Worm (Caenorhabditis elegans) whole organism, L3 larva: ENCODE results near the gene algn-5.

ENCODE experiments used
- ZK546.5 ChIP-seq: sonication (generic microtip); optimal IDR thresholded peaks from 2 replicates; lab custom pipeline; 2017; ENCODE audit warnings: missing biosample characterization, missing genetic modification characterization
- aly-2 ChIP-seq: fragments of 150-350 bp; optimal IDR thresholded peaks from 2 replicates; lab custom pipeline; 2014; ENCODE audit warnings: missing biosample characterization, missing genetic modification characterization
- ama-1 ChIP-seq: fragments of 150-350 bp; optimal IDR thresholded peaks from 2 replicates; lab custom pipeline; 2018
- ceh-16 ChIP-seq: sonication (generic microtip); optimal IDR thresholded peaks from 2 replicates; lab custom pipeline; 2017; ENCODE audit warnings: missing biosample characterization, missing genetic modification characterization
- ceh-28 ChIP-seq: fragments of 150-350 bp; optimal IDR thresholded peaks from 2 replicates; lab custom pipeline; 2014; ENCODE audit warnings: missing biosample characterization, missing genetic modification reagents, missing genetic modification characterization
- ceh-9 ChIP-seq: sonication (generic microtip); optimal IDR thresholded peaks from 2 replicates; lab custom pipeline; 2018; ENCODE audit warnings: missing biosample characterization, missing genetic modification characterization
- egl-27 ChIP-seq: sonication (generic microtip); optimal IDR thresholded peaks from 4 replicates; lab custom pipeline; 2017; ENCODE audit warnings: missing biosample characterization, missing genetic modification reagents, missing genetic modification characterization
- egl-5 ChIP-seq: fragments of 150-350 bp; optimal IDR thresholded peaks from 2 replicates; lab custom pipeline; 2017; ENCODE audit warnings: missing biosample characterization, missing genetic modification reagents, missing genetic modification characterization, inconsistent platforms
- elt-1 ChIP-seq: fragments of 150-350 bp; optimal IDR thresholded peaks from 2 replicates; lab custom pipeline; 2014; ENCODE audit warnings: missing biosample characterization, missing genetic modification characterization
- elt-2 ChIP-seq: sonication (generic microtip); optimal IDR thresholded peaks from 2 replicates; lab custom pipeline; 2016; ENCODE audit warnings: missing genetic modification reagents, mild to moderate bottlenecking, missing genetic modification characterization, missing compliant biosample characterization
- elt-3 ChIP-seq, 3 experiments: fragments of 150-350 bp in 1 of 3; sonication (generic microtip) in 2 of 3; optimal IDR thresholded peaks; 2 replicates in 2 of 3; 4 replicates in 1 of 3; lab custom pipeline; 2014 to 2017; ENCODE audit warnings: missing biosample characterization in 3 of 3, missing genetic modification characterization in 3 of 3
- eor-1 ChIP-seq, 2 experiments: fragments of 150-350 bp; optimal IDR thresholded peaks; 2 replicates each; lab custom pipeline; 2014 to 2018; ENCODE audit warnings: missing biosample characterization in 2 of 2, missing genetic modification characterization in 2 of 2
- fos-1 ChIP-seq: fragments of 150-350 bp; optimal IDR thresholded peaks from 2 replicates; lab custom pipeline; 2014; ENCODE audit warnings: missing biosample characterization, missing genetic modification characterization
- hmg-11 ChIP-seq: sonication (generic microtip); optimal IDR thresholded peaks from 2 replicates; lab custom pipeline; 2016; ENCODE audit warnings: missing genetic modification characterization, missing compliant biosample characterization
- jun-1 ChIP-seq: fragments of 150-350 bp; optimal IDR thresholded peaks from 2 replicates; lab custom pipeline; 2014; ENCODE audit warnings: missing biosample characterization, missing genetic modification reagents, missing genetic modification characterization
- mdl-1 ChIP-seq: fragments of 150-350 bp; optimal IDR thresholded peaks from 2 replicates; lab custom pipeline; 2014; ENCODE audit warnings: missing biosample characterization, missing genetic modification characterization
- mml-1 ChIP-seq: fragments of 150-350 bp; sonication (generic microtip); optimal IDR thresholded peaks from 3 replicates; lab custom pipeline; 2014; ENCODE audit warnings: missing biosample characterization, missing genetic modification characterization
- nfya-1 ChIP-seq: sonication (generic microtip); optimal IDR thresholded peaks from 2 replicates; lab custom pipeline; 2017; ENCODE audit warnings: missing genetic modification characterization, mild to moderate bottlenecking, missing compliant biosample characterization, antibody characterized with exemption, moderate library complexity; ENCODE audit not compliant: insufficient read depth
- nhr-11 ChIP-seq: fragments of 150-350 bp; optimal IDR thresholded peaks from 2 replicates; lab custom pipeline; 2014; ENCODE audit warnings: missing biosample characterization, missing genetic modification characterization
- nhr-12 ChIP-seq: fragments of 150-350 bp; optimal IDR thresholded peaks from 2 replicates; lab custom pipeline; 2014; ENCODE audit warnings: missing biosample characterization, missing genetic modification characterization
- nhr-23 ChIP-seq: fragments of 150-350 bp; optimal IDR thresholded peaks from 2 replicates; lab custom pipeline; 2014; ENCODE audit warnings: missing biosample characterization, missing genetic modification reagents, missing genetic modification characterization
- nhr-25 ChIP-seq: sonication (generic microtip); optimal IDR thresholded peaks from 2 replicates; lab custom pipeline; 2017; ENCODE audit warnings: missing biosample characterization, missing genetic modification characterization
- nhr-28 ChIP-seq: fragments of 150-350 bp; optimal IDR thresholded peaks from 2 replicates; lab custom pipeline; 2014; ENCODE audit warnings: missing biosample characterization, missing genetic modification characterization
- nhr-43 ChIP-seq: sonication (generic microtip); optimal IDR thresholded peaks from 2 replicates; lab custom pipeline; 2016; ENCODE audit warnings: mild to moderate bottlenecking, missing genetic modification characterization, missing compliant biosample characterization; ENCODE audit not compliant: poor library complexity, severe bottlenecking
- pha-4 ChIP-seq: fragments of 150-350 bp; optimal IDR thresholded peaks from 2 replicates; lab custom pipeline; 2014; ENCODE audit warnings: missing biosample characterization, missing genetic modification reagents, missing genetic modification characterization
- pqm-1 ChIP-seq: fragments of 150-350 bp; optimal IDR thresholded peaks from 2 replicates; lab custom pipeline; 2017; ENCODE audit warnings: missing biosample characterization, missing genetic modification characterization, inconsistent platforms
- sea-2 ChIP-seq: fragments of 150-350 bp; sonication (generic microtip); optimal IDR thresholded peaks from 4 replicates; lab custom pipeline; 2014; ENCODE audit warnings: missing biosample characterization, missing genetic modification reagents, missing genetic modification characterization
- skn-1 ChIP-seq: fragments of 150-350 bp; optimal IDR thresholded peaks from 2 replicates; lab custom pipeline; 2014; ENCODE audit warnings: missing biosample characterization, missing genetic modification characterization
- snpc-4 ChIP-seq: fragments of 150-350 bp; optimal IDR thresholded peaks from 2 replicates; lab custom pipeline; 2014; ENCODE audit warnings: missing biosample characterization, missing genetic modification characterization
- tbx-2 ChIP-seq: sonication (generic microtip); optimal IDR thresholded peaks from 2 replicates; lab custom pipeline; 2016; ENCODE audit warnings: mild to moderate bottlenecking, missing genetic modification characterization, missing compliant biosample characterization
- unc-62 ChIP-seq: fragments of 150-350 bp; sonication (generic microtip); optimal IDR thresholded peaks from 4 replicates; lab custom pipeline; 2014; ENCODE audit warnings: missing biosample characterization, missing genetic modification reagents, missing genetic modification characterization
- zag-1 ChIP-seq: fragments of 150-350 bp; optimal IDR thresholded peaks from 2 replicates; lab custom pipeline; 2014; ENCODE audit warnings: missing biosample characterization, missing genetic modification characterization

algn-5 gene

ce11 chrV:4181272-4181671 is 14.1 kb upstream of the algn-5 start:
- no peak for TF ChIP-seq ceh-16 (tag; lab: Kevin White, UChicago)
- no peak for TF ChIP-seq hmg-11 (tag; lab: Kevin White, UChicago)
- no peak for TF ChIP-seq unc-62 (GFP tag; lab: Kevin White, UChicago)
- TF ChIP-seq eor-1 (tag; optimal IDR thresholded peaks at IDR 0.05; lab: Kevin White, UChicago): no peak
- TF ChIP-seq fos-1 (tag; lab: Kevin White, UChicago): no peak
- TF ChIP-seq jun-1 (tag; lab: Kevin White, UChicago): no peak
- no peak for TF ChIP-seq nhr-25
- TF ChIP-seq pha-4 (tag; lab: Kevin White, UChicago): no peak
- no peak for TF ChIP-seq elt-1 (tag; lab: Kevin White, UChicago)
- TF ChIP-seq egl-27 (tag; lab: Kevin White, UChicago): no peak
- TF ChIP-seq mml-1 (tag; lab: Kevin White, UChicago): no peak
- TF ChIP-seq elt-3 (tag; optimal IDR thresholded peaks at IDR 0.05; lab: Kevin White, UChicago): no peak
- no peak for TF ChIP-seq ceh-28
- TF ChIP-seq mdl-1: no peak
- no peak for TF ChIP-seq sea-2 (GFP tag; lab: Kevin White, UChicago)
- TF ChIP-seq tbx-2 (tag; lab: Kevin White, UChicago): no peak

- TF ChIP-seq hmg-11 (tag; lab: Kevin White, UChicago): no peak
- TF ChIP-seq tbx-2 (tag; lab: Kevin White, UChicago): no peak
- TF ChIP-seq eor-1 (tag; optimal IDR thresholded peaks at IDR 0.05; lab: Kevin White, UChicago): no peak
- TF ChIP-seq ZK546.5 (tag; lab: Kevin White, UChicago): no peak
- no peak for TF ChIP-seq pqm-1
- no peak for TF ChIP-seq egl-27 (tag; lab: Kevin White, UChicago)
- TF ChIP-seq jun-1 (tag; lab: Kevin White, UChicago): no peak
- no peak for TF ChIP-seq aly-2
- TF ChIP-seq fos-1 (tag; lab: Kevin White, UChicago): no peak
- no peak for TF ChIP-seq ceh-9
- TF ChIP-seq skn-1: no peak
- no peak for TF ChIP-seq zag-1 (tag; lab: Kevin White, UChicago)
These were observed 13.7 kb upstream of the algn-5 start for ce11 chrV:4181727-4182126.

DNA sequence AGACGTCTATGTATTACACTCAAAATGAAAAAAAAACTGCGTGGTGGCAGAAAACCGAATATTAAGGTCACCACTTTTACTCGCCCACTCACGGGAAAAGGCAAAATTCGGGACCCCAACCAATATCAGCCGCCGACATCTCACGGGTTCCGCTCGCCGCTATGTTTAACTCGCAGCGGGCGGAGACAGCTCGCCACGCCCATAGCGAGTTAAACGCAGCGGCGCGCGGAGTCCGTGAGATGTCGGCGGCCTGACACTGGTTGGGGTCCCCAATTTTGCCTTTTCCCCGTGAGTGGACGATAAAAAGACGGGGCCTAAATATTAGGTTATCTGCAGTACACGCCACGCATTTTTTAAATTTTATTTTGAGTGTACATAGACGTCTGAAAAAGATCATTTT is 12.8 kb upstream of the algn-5 start:
- TF ChIP-seq nhr-28 (tag; lab: Kevin White, UChicago) (no peak), hmg-11 (tag; lab: Kevin White, UChicago) (no peak), nfya-1 (tag; lab: Kevin White, UChicago) (no peak), nhr-23 (no peak), unc-62 (GFP tag; lab: Kevin White, UChicago) (no peak), snpc-4 (tag; lab: Kevin White, UChicago) (no peak), nhr-11 (no peak), ceh-16 (tag; lab: Kevin White, UChicago) (no peak)

DNA sequence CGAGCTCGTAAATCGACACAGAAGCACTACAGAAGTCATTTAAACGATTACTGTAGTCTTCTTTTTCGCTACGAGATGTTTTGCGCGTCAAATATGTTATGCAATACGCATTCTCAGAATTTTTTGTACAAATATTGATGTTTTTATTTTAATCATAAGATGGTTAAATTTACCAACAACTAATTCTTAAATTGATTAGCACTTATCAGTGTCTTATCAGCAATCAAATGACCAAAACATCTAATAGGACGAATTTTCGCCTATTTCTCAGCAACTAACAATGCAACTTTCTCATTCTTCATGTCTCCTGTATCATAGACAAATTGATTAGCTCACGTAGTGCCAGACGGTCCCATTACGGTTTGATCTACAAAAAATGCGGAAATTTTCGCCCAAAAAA is 9.5 kb upstream of the algn-5 start:
- TF ChIP-seq nhr-12 (tag; lab: Kevin White, UChicago) (no peak), elt-2 (tag; lab: Kevin White, UChicago) (peak; percentile 10), pqm-1 (peak; percentile 12), mdl-1 (no peak), nhr-28 (tag; lab: Kevin White, UChicago) (no peak)
- TF ChIP-seq, all 47 proteins: peak for 2

DNA sequence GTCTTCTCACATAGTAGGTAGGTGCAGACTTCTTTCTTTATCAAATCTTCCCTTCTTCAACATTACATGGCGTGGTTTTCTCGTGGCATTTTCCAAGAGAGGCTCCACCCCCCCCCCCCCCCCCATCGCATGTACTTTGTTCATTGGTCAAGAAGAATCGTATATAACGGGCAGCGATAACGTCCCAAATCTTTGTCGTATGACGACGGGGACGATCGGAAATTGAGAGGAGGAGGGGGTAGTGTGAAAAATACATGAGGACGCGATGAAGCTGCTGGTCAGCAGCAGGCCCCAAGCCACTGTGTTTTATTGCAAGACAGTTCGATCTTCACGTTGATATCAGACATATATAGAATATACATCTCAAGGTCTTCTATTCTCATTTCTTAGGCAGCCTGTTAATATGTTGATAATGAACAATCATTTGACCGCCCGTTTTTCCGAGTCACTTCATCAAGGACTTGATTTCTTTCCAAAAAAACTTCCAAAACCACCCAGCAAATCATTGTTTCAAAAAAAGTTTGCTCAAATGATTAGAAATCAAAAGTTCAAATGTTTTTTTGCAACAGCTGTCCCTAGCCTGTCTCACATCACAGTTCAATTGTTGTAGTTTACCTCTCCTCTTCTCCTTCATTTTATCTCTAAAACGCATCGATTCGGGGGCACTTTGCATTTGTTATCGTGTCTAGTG is 8.8 kb upstream of the algn-5 start:
- TF ChIP-seq elt-2 (tag; lab: Kevin White, UChicago) (peak; percentile 50), sea-2 (GFP tag; lab: Kevin White, UChicago) (no peak), nhr-25 (peak; percentile 7), egl-5 (tag; lab: Kevin White, UChicago) (no peak), nhr-43 (tag; lab: Kevin White, UChicago) (peak; percentile 56), ama-1 (lab: Kevin White, UChicago) (peak; percentile 40), nfya-1 (tag; lab: Kevin White, UChicago) (peak; percentile 55), nhr-28 (tag; lab: Kevin White, UChicago) (no peak)
